Worm (Caenorhabditis elegans) whole organism, L4 larva: ENCODE data around the gene str-255.
A peak's percentile ranks its signal among the peaks of the same experiment; 100 is the strongest.

ENCODE experiments used
- F26F4.8 ChIP-seq: fragments of 200-800 bp; sonication (Bioruptor generic); conservative IDR thresholded peaks from 2 replicates; pipeline ENCODE4 v1.3.6; 2022; ENCODE audit warnings: missing genetic modification characterization, missing compliant biosample characterization
- Y105C5A.15 ChIP-seq: fragments of 200-800 bp; sonication (Bioruptor generic); IDR thresholded peaks from 2 replicates; pipeline ENCODE4 v1.3.6; 2022; ENCODE audit warnings: missing genetic modification characterization, missing compliant biosample characterization
- Y75B8A.6 ChIP-seq: fragments of 200-800 bp; sonication (Bioruptor generic); IDR thresholded peaks from 2 replicates; pipeline ENCODE4 v1.3.6; 2022; ENCODE audit warnings: missing genetic modification reagents, missing genetic modification characterization, missing compliant biosample characterization
- aha-1 ChIP-seq: fragments of 150-350 bp; peaks from one replicate; lab custom pipeline; 2014; ENCODE audit warnings: missing biosample characterization, missing genetic modification characterization
- aly-2 ChIP-seq: sonication (generic microtip); optimal IDR thresholded peaks from 2 replicates; lab custom pipeline; 2018; ENCODE audit warnings: missing biosample characterization, missing genetic modification characterization
- ceh-20 ChIP-seq: fragments of 200-800 bp; sonication (Bioruptor generic); IDR thresholded peaks from 2 replicates; pipeline ENCODE4 v1.3.6; 2022; ENCODE audit warnings: missing genetic modification reagents, missing genetic modification characterization, missing compliant biosample characterization
- ceh-62 ChIP-seq: sonication (generic microtip); optimal IDR thresholded peaks from 2 replicates; lab custom pipeline; 2017; ENCODE audit warnings: missing biosample characterization, missing genetic modification characterization
- ces-1 ChIP-seq: fragments of 150-350 bp; sonication (generic microtip); optimal IDR thresholded peaks from 4 replicates; lab custom pipeline; 2014; ENCODE audit warnings: missing biosample characterization, missing genetic modification reagents, missing genetic modification characterization
- daf-16 ChIP-seq, 3 experiments: sonication (generic microtip); optimal IDR thresholded peaks; 2 replicates each; lab custom pipeline; 2016 to 2017; ENCODE audit warnings: missing genetic modification characterization in 3 of 3, missing genetic modification reagents in 3 of 3, mild to moderate bottlenecking in 2 of 3, missing compliant biosample characterization in 2 of 3, missing biosample characterization in 1 of 3, moderate library complexity in 1 of 3
- dmd-6 ChIP-seq: fragments of 200-800 bp; sonication (Bioruptor generic); IDR thresholded peaks from 2 replicates; pipeline ENCODE4 v1.3.6; 2022; ENCODE audit warnings: missing genetic modification reagents, missing genetic modification characterization, missing compliant biosample characterization
- dmd-9 ChIP-seq: fragments of 200-800 bp; sonication (Bioruptor generic); IDR thresholded peaks from 2 replicates; pipeline ENCODE4 v1.3.6; 2022; ENCODE audit warnings: missing genetic modification reagents, missing genetic modification characterization, missing compliant biosample characterization
- duxl-1 ChIP-seq: sonication (generic microtip); optimal IDR thresholded peaks from 2 replicates; lab custom pipeline; 2016; ENCODE audit warnings: mild to moderate bottlenecking, missing genetic modification characterization, moderate library complexity, missing compliant biosample characterization; ENCODE audit not compliant: poor library complexity
- dve-1 ChIP-seq: sonication (generic microtip); optimal IDR thresholded peaks from 2 replicates; lab custom pipeline; 2017; ENCODE audit warnings: antibody characterized with exemption, mild to moderate bottlenecking, missing genetic modification characterization, missing compliant biosample characterization; ENCODE audit not compliant: insufficient read depth
- egl-43 ChIP-seq: fragments of 200-800 bp; sonication (Bioruptor generic); IDR thresholded peaks from 2 replicates; pipeline ENCODE4 v1.3.6; 2022; ENCODE audit warnings: missing genetic modification reagents, missing genetic modification characterization, missing compliant biosample characterization
- hlh-11 ChIP-seq: fragments of 200-800 bp; sonication (Bioruptor generic); optimal IDR thresholded peaks from 2 replicates; lab custom pipeline; 2018; ENCODE audit warnings: mild to moderate bottlenecking, missing genetic modification characterization, missing compliant biosample characterization
- hlh-30 ChIP-seq: sonication (generic microtip); optimal IDR thresholded peaks from 2 replicates; lab custom pipeline; 2017; ENCODE audit warnings: antibody characterized with exemption, mild to moderate bottlenecking, missing genetic modification characterization, missing compliant biosample characterization; ENCODE audit not compliant: insufficient read depth
- hmg-1.1 ChIP-seq: fragments of 200-800 bp; sonication (Bioruptor generic); IDR thresholded peaks from 2 replicates; pipeline ENCODE4 v1.3.6; 2022; ENCODE audit warnings: missing genetic modification reagents, missing genetic modification characterization, missing compliant biosample characterization
- lim-7 ChIP-seq: fragments of 200-800 bp; sonication (Bioruptor generic); IDR thresholded peaks from 2 replicates; pipeline ENCODE4 v1.3.6; 2022; ENCODE audit warnings: missing genetic modification characterization, missing compliant biosample characterization
- lin-1 ChIP-seq: fragments of 200-800 bp; sonication (Bioruptor generic); IDR thresholded peaks from 2 replicates; pipeline ENCODE4 v1.3.6; 2022; ENCODE audit warnings: missing genetic modification reagents, missing genetic modification characterization, missing compliant biosample characterization
- lin-15B ChIP-seq: fragments of 150-350 bp; sonication (generic microtip); optimal IDR thresholded peaks from 3 replicates; lab custom pipeline; 2014; ENCODE audit warnings: missing biosample characterization, missing genetic modification characterization
- mdl-1 ChIP-seq, 2 experiments: fragments of 150-350 bp in 1 of 2; sonication (generic microtip) in 1 of 2; optimal IDR thresholded peaks; 2 replicates each; lab custom pipeline; 2014 to 2017; ENCODE audit warnings: missing biosample characterization in 2 of 2, missing genetic modification characterization in 2 of 2
- mes-2 ChIP-seq: sonication (generic microtip); optimal IDR thresholded peaks from 2 replicates; lab custom pipeline; 2016; ENCODE audit warnings: missing genotype, mild to moderate bottlenecking, missing genetic modification characterization, missing compliant biosample characterization; ENCODE audit not compliant: poor library complexity, severe bottlenecking
- mxl-2 ChIP-seq: fragments of 200-800 bp; sonication (Bioruptor generic); conservative IDR thresholded peaks from 2 replicates; pipeline ENCODE4 v1.3.6; 2022; ENCODE audit warnings: missing genetic modification reagents, missing genetic modification characterization, missing compliant biosample characterization
- nhr-237 ChIP-seq: sonication (generic microtip); optimal IDR thresholded peaks from 2 replicates; lab custom pipeline; 2017; ENCODE audit warnings: missing biosample characterization, missing genetic modification characterization
- nhr-25 ChIP-seq: sonication (generic microtip); optimal IDR thresholded peaks from 2 replicates; lab custom pipeline; 2017; ENCODE audit warnings: missing genetic modification characterization, mild to moderate bottlenecking, missing compliant biosample characterization, antibody characterized with exemption, moderate library complexity, borderline replicate concordance; ENCODE audit not compliant: insufficient read depth
- nhr-28 ChIP-seq: fragments of 150-350 bp; optimal IDR thresholded peaks from 2 replicates; lab custom pipeline; 2014; ENCODE audit warnings: missing biosample characterization, missing genetic modification characterization
- php-3 ChIP-seq: fragments of 200-800 bp; sonication (Bioruptor generic); IDR thresholded peaks from 2 replicates; pipeline ENCODE4 v1.3.6; 2022; ENCODE audit warnings: missing genetic modification reagents, missing genetic modification characterization, missing compliant biosample characterization
- set-16 ChIP-seq: fragments of 200-800 bp; sonication (Bioruptor generic); IDR thresholded peaks from 2 replicates; pipeline ENCODE4 v1.3.6; 2022; ENCODE audit warnings: missing genetic modification reagents, missing genetic modification characterization, missing compliant biosample characterization
- snpc-4 ChIP-seq: fragments of 150-350 bp; optimal IDR thresholded peaks from 2 replicates; lab custom pipeline; 2014; ENCODE audit warnings: missing biosample characterization, missing genetic modification characterization
- unc-130 ChIP-seq: sonication (generic microtip); optimal IDR thresholded peaks from 2 replicates; lab custom pipeline; 2016; ENCODE audit warnings: missing genetic modification reagents, missing genetic modification characterization, missing compliant biosample characterization
- unc-39 ChIP-seq: sonication (generic microtip); optimal IDR thresholded peaks from 2 replicates; lab custom pipeline; 2017; ENCODE audit warnings: missing biosample characterization, missing genetic modification characterization
- zag-1 ChIP-seq: fragments of 150-350 bp; optimal IDR thresholded peaks from 2 replicates; lab custom pipeline; 2014; ENCODE audit warnings: missing biosample characterization, missing genetic modification characterization
- zfp-3 ChIP-seq: fragments of 200-800 bp; sonication (Bioruptor generic); conservative IDR thresholded peaks from 2 replicates; pipeline ENCODE4 v1.3.6; 2022; ENCODE audit warnings: missing genetic modification reagents, missing genetic modification characterization, missing compliant biosample characterization
- ztf-7 ChIP-seq: fragments of 150-350 bp; optimal IDR thresholded peaks from 2 replicates; lab custom pipeline; 2014; ENCODE audit warnings: missing biosample characterization, missing genetic modification characterization

The str-255 gene

DNA sequence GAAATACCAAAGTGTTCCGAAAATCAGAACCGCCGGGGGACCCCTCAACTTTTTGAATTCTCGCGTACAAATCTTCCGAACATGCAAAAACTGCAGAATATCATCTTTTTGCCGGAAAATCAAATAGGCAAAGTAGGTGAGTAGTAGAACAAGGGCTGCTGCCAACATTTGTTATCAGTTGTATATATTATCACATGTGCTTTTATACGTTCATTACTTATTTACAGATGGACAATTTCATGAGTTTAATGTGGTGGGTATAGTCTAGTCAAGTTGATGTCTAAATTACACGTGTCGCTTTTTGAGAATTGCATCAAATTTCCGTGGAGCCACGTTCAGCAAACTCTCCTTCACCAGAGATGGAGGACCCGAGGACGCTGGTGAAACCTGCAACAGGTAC lies 37.6 kb upstream of the str-255 start, which contains the start of gene cyp-32B1 (continued):
- TF ChIP-seq mxl-2 (GFP tag; lab: Robert Waterston, UW) (no peak), php-3 (GFP tag; lab: Robert Waterston, UW) (0 out of 2 replicates have a peak, but pooled peaks have one; percentile 35)

DNA sequence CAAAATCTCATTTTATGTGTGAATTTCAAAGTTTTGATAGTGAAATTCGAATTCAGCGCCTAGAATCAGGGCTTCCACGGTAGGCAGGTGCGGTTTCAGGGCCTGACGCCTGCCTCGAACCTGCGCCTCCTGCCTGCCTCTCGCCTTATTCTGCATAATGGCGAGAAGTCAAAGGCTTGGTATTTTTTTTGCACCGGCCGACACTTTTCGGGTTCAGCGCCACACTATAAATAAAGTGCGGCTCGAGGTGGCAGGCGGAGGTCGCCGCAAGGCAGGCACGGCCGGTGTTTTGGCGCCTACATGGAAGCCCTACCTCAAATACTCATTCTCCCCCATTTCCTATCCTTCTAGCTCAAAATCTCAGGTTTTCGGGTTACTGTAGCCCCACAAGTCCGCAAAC lies 36.8 kb upstream of the str-255 start:
- TF ChIP-seq egl-43 (GFP tag; lab: Robert Waterston, UW) (0 out of 2 replicates have a peak, but pooled peaks have one; percentile 3), set-16 (GFP tag; lab: Robert Waterston, UW) (peak; percentile 69; the same call in 1 of the 2 replicates), ceh-62 (tag; lab: Kevin White, UChicago) (no peak)

DNA sequence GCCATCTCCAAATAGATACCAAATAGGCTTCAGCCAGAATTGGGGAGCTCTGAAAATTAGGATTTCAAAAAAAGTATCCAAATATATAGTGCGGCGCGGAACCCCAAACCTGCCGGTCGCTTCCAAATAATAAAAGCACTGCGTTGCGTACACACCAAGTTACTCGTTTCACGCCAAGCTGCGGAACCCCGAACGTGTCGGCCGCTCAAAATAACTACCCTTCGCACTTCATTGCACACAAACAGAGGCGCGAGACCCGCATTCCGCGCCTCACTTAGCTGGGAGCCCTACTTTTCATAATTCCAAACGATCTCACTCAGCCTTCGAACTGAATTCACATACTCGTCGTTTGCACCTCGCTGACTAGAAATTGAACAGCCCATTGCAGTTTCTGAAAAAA lies 36.0 kb upstream of the str-255 start:
- TF ChIP-seq unc-39 (tag; lab: Kevin White, UChicago) (no peak), Y75B8A.6 (GFP tag; lab: Robert Waterston, UW) (no peak), snpc-4 (tag; lab: Kevin White, UChicago) (no peak), F26F4.8 (GFP tag; lab: Robert Waterston, UW) (no peak), lin-15B (tag; lab: Kevin White, UChicago) (no peak), lin-1 (GFP tag; lab: Robert Waterston, UW) (no peak), ztf-7 (tag; lab: Kevin White, UChicago) (no peak), php-3 (GFP tag; lab: Robert Waterston, UW) (no peak), unc-130 (GFP tag; lab: Kevin White, UChicago) (no peak), zfp-3 (GFP tag; lab: Robert Waterston, UW) (no peak), aly-2 (tag; lab: Kevin White, UChicago) (no peak), lim-7 (GFP tag; lab: Robert Waterston, UW) (no peak), dmd-9 (GFP tag; lab: Robert Waterston, UW) (no peak), egl-43 (GFP tag; lab: Robert Waterston, UW) (no peak), dve-1 (no peak), ces-1 (GFP tag; lab: Kevin White, UChicago) (no peak)

DNA sequence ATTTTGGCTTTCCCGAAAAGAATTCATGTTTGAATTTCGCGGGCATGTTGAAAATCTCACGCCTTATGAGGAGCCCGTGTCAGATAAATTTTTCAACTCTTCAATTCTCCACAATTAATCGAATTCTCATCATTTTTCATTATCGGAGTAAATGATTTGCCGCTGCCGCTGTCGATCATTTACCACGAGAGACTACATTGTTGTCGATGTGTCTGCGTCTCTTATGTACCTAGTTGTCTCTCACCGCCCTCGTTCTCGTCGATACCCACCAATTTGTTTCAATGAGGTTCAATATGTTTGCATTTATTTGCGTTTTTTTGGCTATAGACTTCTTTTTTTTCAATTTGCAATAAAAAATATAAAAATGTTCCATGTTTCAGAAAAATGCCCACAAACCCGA lies 28.5 kb upstream of the str-255 start, which contains the start of gene nhr-13:
nhr-13 (plus strand) TSS at position 369 of the 400 bp plus-strand sequence.
- peak; percentile 53 for TF ChIP-seq nhr-28 (tag; lab: Kevin White, UChicago)
- TF ChIP-seq nhr-25 (tag; lab: Kevin White, UChicago), result no peak
- TF ChIP-seq mdl-1 (tag; optimal IDR thresholded peaks at IDR 0.05; lab: Kevin White, UChicago), result peak in 1 of 2 experiments; percentile 13
- TF ChIP-seq mes-2 (tag; lab: Kevin White, UChicago), result peak; percentile 29
- TF ChIP-seq hlh-30 (tag; lab: Kevin White, UChicago), result peak; percentile 53
- no peak for TF ChIP-seq zag-1 (tag; lab: Kevin White, UChicago)
- TF ChIP-seq hmg-1.1 (GFP tag; lab: Robert Waterston, UW), result peak; percentile 56; the same call in 1 of the 2 replicates
- TF ChIP-seq lim-7 (GFP tag; lab: Robert Waterston, UW), result no peak
- no peak for TF ChIP-seq Y105C5A.15
- TF ChIP-seq daf-16 (GFP tag; optimal IDR thresholded peaks at IDR 0.05; lab: Kevin White, UChicago), result no peak
- peak; percentile 47 for TF ChIP-seq daf-16 (tag; optimal IDR thresholded peaks at IDR 0.05; lab: Kevin White, UChicago)
- TF ChIP-seq dmd-6 (GFP tag; lab: Robert Waterston, UW), result peak; percentile 61
- TF ChIP-seq duxl-1 (tag; lab: Kevin White, UChicago), result peak; percentile 30
- peak; percentile 11 for TF ChIP-seq dve-1
- TF ChIP-seq nhr-237 (tag; lab: Kevin White, UChicago), result no peak
- TF ChIP-seq ceh-20 (GFP tag; lab: Robert Waterston, UW), result no peak
- peak; percentile 82 for TF ChIP-seq aha-1 (tag; lab: Kevin White, UChicago)
- TF ChIP-seq hlh-11 (tag; lab: Kevin White, UChicago), result peak; percentile 35
- TF ChIP-seq, all 104 proteins: peak for 11
